Fruit fly (Drosophila melanogaster): ENCODE data around the gene Exo84.
A peak's percentile ranks its signal among the peaks of the same experiment; 100 is the strongest.

The Exo84 gene

dm6 chr3R:26008892-26009539 is 43.0 kb downstream of the Exo84 start (continued):
- TF ChIP-seq CG15011 (GFP tag; optimal IDR thresholded peaks at IDR 0.05) (peak; percentile 73), dmrt11E (tag; optimal IDR thresholded peaks at IDR 0.05) (peak; percentile 90), sug (tag; optimal IDR thresholded peaks at IDR 0.05) (no peak), lilli (GFP tag; optimal IDR thresholded peaks at IDR 0.05) (peak; percentile 91), CG9727 (GFP tag; optimal IDR thresholded peaks at IDR 0.05) (peak; percentile 85), ab (GFP tag; optimal IDR thresholded peaks at IDR 0.05) (peak; percentile 46), CG6175 (GFP tag; IDR thresholded peaks at IDR 0.05) (peak; percentile 63; the same call in 1 of the 3 replicates), Fer2 (tag; optimal IDR thresholded peaks at IDR 0.05) (peak; percentile 52), chm (GFP tag; IDR thresholded peaks at IDR 0.05) (peak; percentile 73), crc (GFP tag; optimal IDR thresholded peaks at IDR 0.05) (peak; percentile 82), en (GFP tag; optimal IDR thresholded peaks at IDR 0.05) (peak; percentile 78), CG13424 (tag; optimal IDR thresholded peaks at IDR 0.05) (peak; percentile 92), CG11085 (GFP tag; IDR thresholded peaks at IDR 0.05) (peak; percentile 53; the same call in 1 of the 2 replicates), wdn (GFP tag; IDR thresholded peaks at IDR 0.05) (peak; percentile 58), chif (GFP tag; optimal IDR thresholded peaks at IDR 0.05) (peak; percentile 84 to 89), nerfin-1 (tag; optimal IDR thresholded peaks at IDR 0.05) (peak; percentile 85), Rx (GFP tag; IDR thresholded peaks at IDR 0.05) (peak; percentile 73), danr (GFP tag; IDR thresholded peaks at IDR 0.05) (peak; percentile 72), hb (GFP tag; IDR thresholded peaks at IDR 0.05; ENCODE audit: partially characterized antibody) (no peak), CG17612 (GFP tag; IDR thresholded peaks at IDR 0.05) (no peak), zf30C (GFP tag; optimal IDR thresholded peaks at IDR 0.05) (peak; percentile 76), CG7556 (GFP tag; optimal IDR thresholded peaks at IDR 0.05) (peak; percentile 90), crol (GFP tag; IDR thresholded peaks at IDR 0.05) (peak; percentile 75), mam (GFP tag; optimal IDR thresholded peaks at IDR 0.05) (peak; percentile 87), CHES-1-like (GFP tag; optimal IDR thresholded peaks at IDR 0.05) (peak; percentile 86), bowl (GFP tag; IDR thresholded peaks at IDR 0.05) (peak; percentile 57; the same call in 1 of the 2 replicates), Gug (GFP tag; IDR thresholded peaks at IDR 0.05) (peak; percentile 81), CG18619 (GFP tag; optimal IDR thresholded peaks at IDR 0.05) (peak; percentile 83), zen2 (GFP tag; IDR thresholded peaks at IDR 0.05; ENCODE audit: partially characterized antibody) (no peak), rib (GFP tag; IDR thresholded peaks at IDR 0.05) (no peak), cato (GFP tag; optimal IDR thresholded peaks at IDR 0.05; ENCODE audit: borderline replicate concordance) (peak; percentile 69), NK7.1 (GFP tag; optimal IDR thresholded peaks at IDR 0.05) (peak; percentile 80), CG12155 (GFP tag; optimal IDR thresholded peaks at IDR 0.05) (peak; percentile 79), HmgZ (tag; optimal IDR thresholded peaks at IDR 0.05) (peak; percentile 77), tap (tag; optimal IDR thresholded peaks at IDR 0.05) (peak; percentile 92), abd-A (tag; optimal IDR thresholded peaks at IDR 0.05) (peak; percentile 41), D19A (tag; optimal IDR thresholded peaks at IDR 0.05) (peak; percentile 89), CG1602 (GFP tag; optimal IDR thresholded peaks at IDR 0.05) (peak; percentile 86), tll (GFP tag; optimal IDR thresholded peaks at IDR 0.05) (no peak), Mrtf (GFP tag; IDR thresholded peaks at IDR 0.05) (peak; percentile 86), TFAM (GFP tag; optimal IDR thresholded peaks at IDR 0.05) (no peak), ERR (GFP tag; optimal IDR thresholded peaks at IDR 0.05) (peak; percentile 63), Ssrp (tag; optimal IDR thresholded peaks at IDR 0.05) (peak; percentile 86), gt (GFP tag; IDR thresholded peaks at IDR 0.05) (peak; percentile 64), Asciz (GFP tag; optimal IDR thresholded peaks at IDR 0.05) (peak; percentile 88), chn (GFP tag; optimal IDR thresholded peaks at IDR 0.05) (peak; percentile 89), NC2α (GFP tag; optimal IDR thresholded peaks at IDR 0.05) (peak; percentile 50), CG16779 (GFP tag; IDR thresholded peaks at IDR 0.05) (peak; percentile 45; the same call in 1 of the 2 replicates), CG30431 (GFP tag; optimal IDR thresholded peaks at IDR 0.05) (peak; percentile 69), CG9215 (GFP tag; IDR thresholded peaks at IDR 0.05) (peak; percentile 72)

Measured in whole organism, embryonic.